Fruit fly (Drosophila melanogaster) whole organism, embryonic: ENCODE measurements around the gene smal.

Experiments
- Bteb2 ChIP-seq: fragments of 200-800 bp; sonication (Bioruptor generic); optimal IDR thresholded peaks from 2 replicates; lab custom pipeline; 2016; ENCODE audit warnings: missing biosample characterization, missing genetic modification characterization
- C15 ChIP-seq: fragments of 200-800 bp; sonication (Bioruptor generic); IDR thresholded peaks from 3 replicates; pipeline ENCODE4 v1.3.6; 2022; ENCODE audit warnings: missing biosample characterization, missing genetic modification characterization
- CG10321 ChIP-seq: fragments of 200-800 bp; sonication (Bioruptor generic); IDR thresholded peaks from 2 replicates; pipeline ENCODE4 v1.3.6; 2022; ENCODE audit warnings: missing biosample characterization, missing genetic modification characterization
- CG10979 ChIP-seq: fragments of 200-800 bp; sonication (Bioruptor generic); optimal IDR thresholded peaks from 2 replicates; lab custom pipeline; 2018; ENCODE audit warnings: missing biosample characterization, mild to moderate bottlenecking, missing genetic modification characterization, moderate library complexity
- CG16813 ChIP-seq: fragments of 200-800 bp; sonication (Bioruptor generic); IDR thresholded peaks from 3 replicates; pipeline ENCODE4 v1.3.6; 2022; ENCODE audit warnings: missing biosample characterization, missing genetic modification characterization; ENCODE audit not compliant: partially characterized antibody
- CG17186 ChIP-seq: fragments of 200-800 bp; sonication (Bioruptor generic); optimal IDR thresholded peaks from 3 replicates; lab custom pipeline; 2017; ENCODE audit warnings: missing biosample characterization, missing genetic modification reagents, missing genetic modification characterization
- CG17361 ChIP-seq: fragments of 200-800 bp; sonication (Bioruptor generic); IDR thresholded peaks from 3 replicates; pipeline ENCODE4 v1.3.6; 2022; ENCODE audit warnings: missing biosample characterization, missing genetic modification characterization
- CG1792 ChIP-seq: fragments of 200-800 bp; sonication (Bioruptor generic); optimal IDR thresholded peaks from 2 replicates; lab custom pipeline; 2016; ENCODE audit warnings: missing biosample characterization, missing genetic modification characterization
- CG18619 ChIP-seq: fragments of 200-800 bp; sonication (Bioruptor generic); optimal IDR thresholded peaks from 3 replicates; lab custom pipeline; 2017; ENCODE audit warnings: missing biosample characterization, mild to moderate bottlenecking, missing genetic modification characterization
- CG2712 ChIP-seq: fragments of 200-800 bp; optimal IDR thresholded peaks from 3 replicates; lab custom pipeline; 2019; ENCODE audit warnings: missing biosample characterization, mild to moderate bottlenecking, missing genetic modification characterization, moderate library complexity
- CG2875 ChIP-seq: fragments of 200-800 bp; sonication (Bioruptor generic); optimal IDR thresholded peaks from 2 replicates; lab custom pipeline; 2017; ENCODE audit warnings: missing biosample characterization, mild to moderate bottlenecking, missing genetic modification characterization, missing genetic modification reagents
- CG30403 ChIP-seq: fragments of 200-800 bp; sonication (Bioruptor generic); optimal IDR thresholded peaks from 3 replicates; lab custom pipeline; 2016; ENCODE audit warnings: missing biosample characterization, missing genetic modification characterization
- CG31365 ChIP-seq: fragments of 200-800 bp; sonication (Bioruptor generic); optimal IDR thresholded peaks from 2 replicates; lab custom pipeline; 2018; ENCODE audit warnings: missing biosample characterization, mild to moderate bottlenecking, missing genetic modification characterization
- CG31441 ChIP-seq: fragments of 200-800 bp; sonication (Bioruptor generic); IDR thresholded peaks from 2 replicates; pipeline ENCODE4 v1.3.6; 2022; ENCODE audit warnings: missing biosample characterization, missing genetic modification characterization
- CG32767 ChIP-seq: fragments of 200-800 bp; sonication (Bioruptor generic); IDR thresholded peaks from 2 replicates; pipeline ENCODE4 v1.3.6; 2022; ENCODE audit warnings: missing biosample characterization, missing genetic modification characterization
- CG33557 ChIP-seq: fragments of 200-800 bp; sonication (Bioruptor generic); optimal IDR thresholded peaks from 2 replicates; lab custom pipeline; 2019; ENCODE audit warnings: missing biosample characterization, mild to moderate bottlenecking, missing genetic modification characterization, moderate library complexity
- CG4282 ChIP-seq: fragments of 200-800 bp; sonication (Bioruptor generic); optimal IDR thresholded peaks from 2 replicates; lab custom pipeline; 2016; ENCODE audit warnings: missing biosample characterization, missing genetic modification characterization
- CG4424 ChIP-seq: fragments of 200-800 bp; sonication (Bioruptor generic); optimal IDR thresholded peaks from 3 replicates; lab custom pipeline; 2016; ENCODE audit warnings: missing biosample characterization, missing genetic modification characterization
- CG6254 ChIP-seq: fragments of 200-800 bp; sonication (Bioruptor generic); optimal IDR thresholded peaks from 3 replicates; lab custom pipeline; 2017; ENCODE audit warnings: mild to moderate bottlenecking, missing biosample characterization, missing genetic modification reagents, missing genetic modification characterization
- CG6654 ChIP-seq: fragments of 200-800 bp; sonication (Bioruptor generic); optimal IDR thresholded peaks from 2 replicates; lab custom pipeline; 2017; ENCODE audit warnings: missing biosample characterization, mild to moderate bottlenecking, missing genetic modification characterization
- CG7271 ChIP-seq: fragments of 200-800 bp; sonication (Bioruptor generic); optimal IDR thresholded peaks from 2 replicates; lab custom pipeline; 2018; ENCODE audit warnings: missing biosample characterization, mild to moderate bottlenecking, missing genetic modification characterization, moderate library complexity
- CrebB ChIP-seq: fragments of 200-800 bp; sonication (Bioruptor generic); optimal IDR thresholded peaks from 3 replicates; lab custom pipeline; 2018; ENCODE audit warnings: missing biosample characterization, mild to moderate bottlenecking, missing genetic modification characterization
- D19B ChIP-seq: fragments of 200-800 bp; sonication (Bioruptor generic); optimal IDR thresholded peaks from 2 replicates; lab custom pipeline; 2017; ENCODE audit warnings: missing biosample characterization, mild to moderate bottlenecking, missing genetic modification characterization
- Doc2 ChIP-seq: fragments of 200-800 bp; sonication (Bioruptor generic); IDR thresholded peaks from 2 replicates; pipeline ENCODE4 v1.3.6; 2022; ENCODE audit warnings: missing biosample characterization, missing genetic modification characterization
- Doc3 ChIP-seq: fragments of 200-800 bp; sonication (Bioruptor generic); IDR thresholded peaks from 3 replicates; pipeline ENCODE4 v1.3.6; 2022; ENCODE audit warnings: missing biosample characterization, missing genetic modification characterization; ENCODE audit not compliant: partially characterized antibody
- Drgx ChIP-seq: fragments of 200-800 bp; sonication (Bioruptor generic); IDR thresholded peaks from 2 replicates; pipeline ENCODE4 v1.3.6; 2022; ENCODE audit warnings: missing biosample characterization, missing genetic modification characterization
- Mad ChIP-seq: fragments of 200-800 bp; sonication (Bioruptor generic); optimal IDR thresholded peaks from 2 replicates; lab custom pipeline; 2016; ENCODE audit warnings: missing biosample characterization, missing genetic modification characterization
- Optix ChIP-seq: fragments of 200-800 bp; sonication (Bioruptor generic); IDR thresholded peaks from 3 replicates; pipeline ENCODE4 v1.3.6; 2022; ENCODE audit warnings: missing biosample characterization, missing genetic modification characterization
- Rfx ChIP-seq: fragments of 200-800 bp; sonication (Bioruptor generic); IDR thresholded peaks from 2 replicates; pipeline ENCODE4 v1.3.6; 2022; ENCODE audit warnings: missing biosample characterization, missing genetic modification characterization
- Ssrp ChIP-seq: fragments of 200-800 bp; sonication (Bioruptor generic); optimal IDR thresholded peaks from 2 replicates; lab custom pipeline; 2018; ENCODE audit warnings: missing biosample characterization, mild to moderate bottlenecking, missing genetic modification characterization, moderate library complexity
- Xrp1 ChIP-seq: fragments of 200-800 bp; sonication (Bioruptor generic); IDR thresholded peaks from 2 replicates; pipeline ENCODE4 v1.3.6; 2022; ENCODE audit warnings: missing biosample characterization, missing genetic modification characterization
- az2 ChIP-seq: fragments of 200-800 bp; sonication (Bioruptor generic); optimal IDR thresholded peaks from 3 replicates; lab custom pipeline; 2016; ENCODE audit warnings: missing biosample characterization, missing genetic modification characterization
- btn ChIP-seq: fragments of 200-800 bp; sonication (Bioruptor generic); optimal IDR thresholded peaks from 2 replicates; lab custom pipeline; 2016; ENCODE audit warnings: missing biosample characterization, missing genetic modification characterization
- dmrt11E ChIP-seq: fragments of 200-800 bp; sonication (Bioruptor generic); optimal IDR thresholded peaks from 3 replicates; lab custom pipeline; 2018; ENCODE audit warnings: missing biosample characterization, mild to moderate bottlenecking, missing genetic modification characterization, moderate library complexity
- en ChIP-seq: fragments of 200-800 bp; sonication (Bioruptor generic); optimal IDR thresholded peaks from 2 replicates; lab custom pipeline; 2016; ENCODE audit warnings: missing biosample characterization, missing genetic modification characterization
- kni ChIP-seq: fragments of 200-800 bp; sonication (Bioruptor generic); optimal IDR thresholded peaks from 3 replicates; lab custom pipeline; 2017; ENCODE audit warnings: mild to moderate bottlenecking, missing biosample characterization, missing genetic modification reagents, missing genetic modification characterization
- lab ChIP-seq: fragments of 200-800 bp; sonication (Bioruptor generic); optimal IDR thresholded peaks from 3 replicates; lab custom pipeline; 2017; ENCODE audit warnings: missing biosample characterization, missing genetic modification characterization, mild to moderate bottlenecking, moderate library complexity, missing genetic modification reagents
- mam ChIP-seq: fragments of 200-800 bp; sonication (Bioruptor generic); optimal IDR thresholded peaks from 3 replicates; lab custom pipeline; 2016; ENCODE audit warnings: missing biosample characterization, missing genetic modification characterization
- phol ChIP-seq: fragments of 200-800 bp; sonication (Bioruptor generic); optimal IDR thresholded peaks from 3 replicates; lab custom pipeline; 2018; ENCODE audit warnings: missing biosample characterization, mild to moderate bottlenecking, missing genetic modification characterization, moderate library complexity
- ranshi ChIP-seq: fragments of 200-800 bp; sonication (Bioruptor generic); IDR thresholded peaks from 2 replicates; pipeline ENCODE4 v1.3.6; 2022; ENCODE audit warnings: missing biosample characterization, missing genetic modification characterization
- row ChIP-seq: fragments of 200-800 bp; sonication (Bioruptor generic); IDR thresholded peaks from 3 replicates; pipeline ENCODE4 v1.3.6; 2022; ENCODE audit warnings: missing biosample characterization, missing genetic modification characterization
- sens ChIP-seq: fragments of 200-800 bp; sonication (Bioruptor generic); peaks from one replicate; lab custom pipeline; 2016; ENCODE audit warnings: missing biosample characterization, missing genetic modification characterization
- sima ChIP-seq: fragments of 200-800 bp; sonication (Bioruptor generic); optimal IDR thresholded peaks from 2 replicates; lab custom pipeline; 2016; ENCODE audit warnings: missing biosample characterization, missing genetic modification characterization
- sob ChIP-seq: fragments of 200-800 bp; sonication (Bioruptor generic); IDR thresholded peaks from 2 replicates; pipeline ENCODE4 v1.3.6; 2022; ENCODE audit warnings: missing biosample characterization, missing genetic modification characterization
- sr ChIP-seq: fragments of 200-800 bp; sonication (Bioruptor generic); IDR thresholded peaks from 3 replicates; pipeline ENCODE4 v1.3.6; 2022; ENCODE audit warnings: missing biosample characterization, missing genetic modification characterization
- stc ChIP-seq: fragments of 200-800 bp; sonication (Bioruptor generic); IDR thresholded peaks from 2 replicates; pipeline ENCODE4 v1.3.6; 2022; ENCODE audit warnings: missing biosample characterization, missing genetic modification characterization
- tin ChIP-seq: fragments of 200-800 bp; sonication (Bioruptor generic); optimal IDR thresholded peaks from 3 replicates; lab custom pipeline; 2016; ENCODE audit warnings: missing biosample characterization, missing genetic modification characterization
- usp ChIP-seq: fragments of >200 bp; optimal IDR thresholded peaks from 2 replicates; lab custom pipeline; 2017; ENCODE audit warnings: missing biosample characterization, missing genetic modification characterization
- wdn ChIP-seq: fragments of 200-800 bp; sonication (Bioruptor generic); IDR thresholded peaks from 2 replicates; pipeline ENCODE4 v1.3.6; 2022; ENCODE audit warnings: missing biosample characterization, missing genetic modification characterization
- zen ChIP-seq: fragments of 200-800 bp; sonication (Bioruptor generic); optimal IDR thresholded peaks from 3 replicates; lab custom pipeline; 2018; ENCODE audit warnings: missing biosample characterization, mild to moderate bottlenecking, missing genetic modification characterization, moderate library complexity
- zen2 ChIP-seq: fragments of 200-800 bp; sonication (Bioruptor generic); IDR thresholded peaks from 3 replicates; pipeline ENCODE4 v1.3.6; 2022; ENCODE audit warnings: missing biosample characterization, missing genetic modification characterization; ENCODE audit not compliant: partially characterized antibody
- zf30C ChIP-seq: fragments of 200-800 bp; sonication (Bioruptor generic); optimal IDR thresholded peaks from 3 replicates; lab custom pipeline; 2018; ENCODE audit warnings: missing biosample characterization, mild to moderate bottlenecking, missing genetic modification characterization

The smal gene

DNA sequence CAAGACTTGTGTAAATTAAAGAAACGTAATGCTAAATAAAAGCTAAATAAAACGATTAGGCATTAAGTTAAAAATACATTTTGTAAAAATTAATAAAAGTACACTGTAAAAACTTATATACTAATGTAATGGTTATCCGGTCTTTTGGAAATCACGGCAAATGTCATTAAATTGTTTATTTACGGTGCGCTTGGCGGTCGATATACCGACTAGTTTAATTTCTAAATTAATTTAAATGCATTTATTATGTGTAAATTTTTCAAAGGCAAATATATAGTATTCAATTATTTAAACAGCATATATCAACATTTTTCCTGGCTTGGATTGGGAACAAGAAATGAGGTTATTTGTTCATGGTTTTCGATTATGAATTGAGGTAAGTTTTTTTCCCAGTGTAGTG lies 31.9 kb downstream of the smal start (continued):
- no peak for TF ChIP-seq sr (GFP tag; lab: Robert Waterston, UW)
- TF ChIP-seq CG10979, result peak; percentile 39
- no peak for TF ChIP-seq CG10321 (GFP tag; lab: Robert Waterston, UW)
- no peak for TF ChIP-seq sima (GFP tag; lab: Kevin White, UChicago)
- no peak for TF ChIP-seq CG4282 (GFP tag; lab: Kevin White, UChicago)
- TF ChIP-seq Rfx (GFP tag; lab: Robert Waterston, UW), result no peak
- no peak for TF ChIP-seq btn (GFP tag; lab: Kevin White, UChicago)
- TF ChIP-seq CG32767 (GFP tag; lab: Robert Waterston, UW), result no peak
- no peak for TF ChIP-seq zen2 (GFP tag; lab: Robert Waterston, UW)
- no peak for TF ChIP-seq tin (GFP tag; lab: Kevin White, UChicago)
- no peak for TF ChIP-seq Doc3 (GFP tag; lab: Robert Waterston, UW)
- peak; percentile 26; the same call in 1 of the 2 replicates for TF ChIP-seq CG31441 (GFP tag; lab: Robert Waterston, UW)
- TF ChIP-seq sens, result peak; percentile 86
- TF ChIP-seq Xrp1 (GFP tag; lab: Robert Waterston, UW), result no peak
- peak; percentile 32; the same call in 1 of the 3 replicates for TF ChIP-seq CG17361
- TF ChIP-seq C15, result no peak
- no peak for TF ChIP-seq CG1792 (GFP tag; lab: Kevin White, UChicago)
- TF ChIP-seq zf30C (GFP tag; lab: Kevin White, UChicago), result peak; percentile 38
- TF ChIP-seq mam, result no peak
- TF ChIP-seq CG30403 (GFP tag; lab: Kevin White, UChicago), result no peak
- no peak for TF ChIP-seq CG7271
- TF ChIP-seq phol (tag; lab: Kevin White, UChicago), result peak; percentile 38
- TF ChIP-seq az2, result peak; percentile 4
- no peak for TF ChIP-seq CG18619 (GFP tag; lab: Kevin White, UChicago)
- TF ChIP-seq zen (tag; lab: Kevin White, UChicago), result no peak
- no peak for TF ChIP-seq CG6254 (GFP tag; lab: Kevin White, UChicago)
- no peak for TF ChIP-seq CrebB (tag; lab: Kevin White, UChicago)
- no peak for TF ChIP-seq wdn
- TF ChIP-seq lab, result no peak
- TF ChIP-seq D19B (GFP tag; lab: Kevin White, UChicago), result no peak
- TF ChIP-seq CG16813 (GFP tag; lab: Robert Waterston, UW), result no peak
- no peak for TF ChIP-seq Drgx (GFP tag; lab: Robert Waterston, UW)
- TF ChIP-seq Mad (GFP tag; lab: Kevin White, UChicago), result no peak
- no peak for TF ChIP-seq sob (GFP tag; lab: Robert Waterston, UW)
- TF ChIP-seq stc (GFP tag; lab: Robert Waterston, UW), result no peak
- 0 out of 3 replicates have a peak, but pooled peaks have one; percentile 18 for TF ChIP-seq row (GFP tag; lab: Robert Waterston, UW)
- TF ChIP-seq Ssrp (tag; lab: Kevin White, UChicago), result peak; percentile 12
- TF ChIP-seq CG33557 (GFP tag; lab: Kevin White, UChicago), result peak; percentile 10
- TF ChIP-seq CG6654 (GFP tag; lab: Kevin White, UChicago), result no peak
- TF ChIP-seq ranshi (GFP tag; lab: Robert Waterston, UW), result no peak
- no peak for TF ChIP-seq Doc2 (GFP tag; lab: Robert Waterston, UW)
- no peak for TF ChIP-seq CG2875 (GFP tag; lab: Kevin White, UChicago)
- TF ChIP-seq Optix (GFP tag; lab: Robert Waterston, UW), result no peak
- no peak for TF ChIP-seq CG17186 (GFP tag; lab: Kevin White, UChicago)
- no peak for TF ChIP-seq Bteb2
- TF ChIP-seq dmrt11E (tag; lab: Kevin White, UChicago), result peak; percentile 70
- TF ChIP-seq CG31365 (tag; lab: Kevin White, UChicago), result no peak
- TF ChIP-seq CG2712 (tag; lab: Kevin White, UChicago), result peak; percentile 39
- no peak for TF ChIP-seq usp
- TF ChIP-seq kni (GFP tag; lab: Kevin White, UChicago), result no peak
- TF ChIP-seq CG4424 (GFP tag; lab: Kevin White, UChicago), result peak; percentile 33
- TF ChIP-seq en (GFP tag; lab: Kevin White, UChicago), result no peak
